Worm (Caenorhabditis elegans): Measurements from ENCODE around the gene apx-1.
A peak's percentile ranks its signal among the peaks of the same experiment; 100 is the strongest.

Gene apx-1

ce11 chrV:3218604-3219003, 8.6 kb downstream of the apx-1 start (continued):
- TF ChIP-seq ama-1 (optimal IDR thresholded peaks at IDR 0.05) (no peak), odd-2 (tag; optimal IDR thresholded peaks at IDR 0.05) (no peak), ceh-18 (tag; optimal IDR thresholded peaks at IDR 0.05) (no peak), tbx-7 (tag; optimal IDR thresholded peaks at IDR 0.05) (peak; percentile 28), K09A11.1 (tag; optimal IDR thresholded peaks at IDR 0.05; ENCODE audit: insufficient read depth) (no peak), syd-9 (tag; optimal IDR thresholded peaks at IDR 0.05) (no peak), hlh-6 (tag; optimal IDR thresholded peaks at IDR 0.05) (no peak), sox-4 (tag; optimal IDR thresholded peaks at IDR 0.05) (no peak), sdc-2 (tag; optimal IDR thresholded peaks at IDR 0.05) (no peak), C38D4.7 (GFP tag; optimal IDR thresholded peaks at IDR 0.05) (peak; percentile 26), elt-2 (tag; optimal IDR thresholded peaks at IDR 0.05) (peak; percentile 5), unc-42 (tag; optimal IDR thresholded peaks at IDR 0.05) (no peak), ttx-3 (tag; optimal IDR thresholded peaks at IDR 0.05) (no peak)

- TF ChIP-seq pax-1 (tag; optimal IDR thresholded peaks at IDR 0.05) = no peak
- no peak for TF ChIP-seq madf-2 (tag; optimal IDR thresholded peaks at IDR 0.05)
- no peak for TF ChIP-seq npax-4 (tag; optimal IDR thresholded peaks at IDR 0.05)
- no peak for TF ChIP-seq syd-9 (tag; optimal IDR thresholded peaks at IDR 0.05)
- TF ChIP-seq ceh-22 (tag; optimal IDR thresholded peaks at IDR 0.05) = no peak
- TF ChIP-seq ceh-2 (tag; optimal IDR thresholded peaks at IDR 0.05) = no peak
- TF ChIP-seq lim-6 (tag; optimal IDR thresholded peaks at IDR 0.05) = no peak
- TF ChIP-seq sox-4 (tag; optimal IDR thresholded peaks at IDR 0.05) = no peak
- TF ChIP-seq zip-5 (tag; optimal IDR thresholded peaks at IDR 0.05) = no peak
- no peak for TF ChIP-seq fax-1 (tag; optimal IDR thresholded peaks at IDR 0.05)
- TF ChIP-seq pat-9 (tag; optimal IDR thresholded peaks at IDR 0.05) = no peak
- no peak for TF ChIP-seq nhr-232 (tag; optimal IDR thresholded peaks at IDR 0.05)
- no peak for TF ChIP-seq hlh-13 (GFP tag; optimal IDR thresholded peaks at IDR 0.05)
- TF ChIP-seq ceh-14 (tag; optimal IDR thresholded peaks at IDR 0.05) = no peak
- TF ChIP-seq ets-4 (tag; optimal IDR thresholded peaks at IDR 0.05) = no peak
Observed at ce11 chrV:3227373-3227772, 17.4 kb downstream of the apx-1 start, which contains the start of gene K08D9.2. Gene K08D9.2, plus strand, starts transcription at chrV:3227673.

ce11 chrV:3230150-3230549, 20.2 kb downstream of the apx-1 start:
- TF ChIP-seq dve-1 (tag; optimal IDR thresholded peaks at IDR 0.05) (peak; percentile 61), ceh-19 (GFP tag; optimal IDR thresholded peaks at IDR 0.05) (no peak), syd-9 (tag; optimal IDR thresholded peaks at IDR 0.05) (no peak), ceh-48 (tag; optimal IDR thresholded peaks at IDR 0.05) (no peak), unc-55 (GFP tag; optimal IDR thresholded peaks at IDR 0.05) (no peak), pros-1 (tag; optimal IDR thresholded peaks at IDR 0.05) (no peak)

- TF ChIP-seq syd-9 (tag; optimal IDR thresholded peaks at IDR 0.05) (no peak), npax-4 (tag; optimal IDR thresholded peaks at IDR 0.05) (no peak), ceh-30 (tag; optimal IDR thresholded peaks at IDR 0.05) (no peak), unc-55 (GFP tag; optimal IDR thresholded peaks at IDR 0.05) (no peak), fkh-6 (tag; optimal IDR thresholded peaks at IDR 0.05) (no peak), lin-11 (tag; optimal IDR thresholded peaks at IDR 0.05) (no peak), che-1 (tag; optimal IDR thresholded peaks at IDR 0.05) (no peak), fax-1 (tag; optimal IDR thresholded peaks at IDR 0.05) (no peak), ceh-2 (tag; optimal IDR thresholded peaks at IDR 0.05) (no peak), hlh-6 (tag; optimal IDR thresholded peaks at IDR 0.05) (no peak), ceh-18 (tag; optimal IDR thresholded peaks at IDR 0.05) (no peak), ceh-45 (GFP tag; IDR thresholded peaks at IDR 0.05) (no peak), pqm-1 (tag; optimal IDR thresholded peaks at IDR 0.05) (no peak), pat-9 (tag; optimal IDR thresholded peaks at IDR 0.05) (no peak), rnt-1 (tag; optimal IDR thresholded peaks at IDR 0.05) (no peak), mec-3 (tag; optimal IDR thresholded peaks at IDR 0.05; ENCODE audit: borderline replicate concordance) (no peak), eyg-1 (tag; optimal IDR thresholded peaks at IDR 0.05) (no peak), ceh-48 (tag; optimal IDR thresholded peaks at IDR 0.05) (no peak)
Observed at ce11 chrV:3230597-3230996, 20.6 kb downstream of the apx-1 start, which contains the start of gene K08D9.10. Gene K08D9.10, plus strand, starts transcription at chrV:3230897.

Data from whole organism, late embryonic.